Fruit fly (Drosophila melanogaster): ENCODE results near the gene CG13308.

CG13308 gene

DNA sequence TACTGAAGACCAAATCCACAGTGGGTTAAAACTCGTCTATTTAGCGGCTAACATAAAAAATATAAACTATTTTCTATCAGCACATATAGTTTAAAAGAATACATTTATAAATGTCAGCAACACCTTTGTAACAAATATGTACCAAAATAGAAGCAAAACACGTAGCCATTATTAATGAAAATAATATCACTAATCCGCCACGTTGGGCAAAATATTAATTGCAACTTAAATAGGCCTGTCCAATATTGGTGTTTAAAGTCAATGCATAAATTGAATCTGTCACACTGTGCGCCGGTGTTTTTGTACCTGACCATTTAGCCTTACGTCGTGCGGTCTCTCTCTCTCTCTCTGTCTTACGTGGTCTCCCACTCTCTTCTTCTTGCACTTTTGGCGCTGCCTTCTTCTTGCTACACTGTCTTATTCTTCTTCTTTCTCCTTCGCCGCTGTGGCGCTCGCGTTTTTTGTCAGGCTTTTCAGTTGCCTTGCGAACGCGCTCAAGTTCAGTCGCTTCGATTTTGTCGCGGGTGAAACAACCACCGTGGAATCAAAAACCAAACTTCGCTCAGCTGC lies 42.3 kb upstream of the CG13308 start (continued):
- TF ChIP-seq mam (GFP tag; optimal IDR thresholded peaks at IDR 0.05) (peak; percentile 91), CG12942 (GFP tag; optimal IDR thresholded peaks at IDR 0.05) (peak; percentile 98), CG32532 (GFP tag; IDR thresholded peaks at IDR 0.05) (peak; percentile 98), tup (GFP tag; optimal IDR thresholded peaks at IDR 0.05) (peak; percentile 96), CG12299 (tag; optimal IDR thresholded peaks at IDR 0.05) (peak; percentile 97), amos (GFP tag; IDR thresholded peaks at IDR 0.05; ENCODE audit: partially characterized antibody) (peak; percentile 28; the same call in 1 of the 2 replicates), pzg (GFP tag; optimal IDR thresholded peaks at IDR 0.05) (peak; percentile 26), trh (GFP tag; optimal IDR thresholded peaks at IDR 0.05) (peak; percentile 89), CG16779 (GFP tag; IDR thresholded peaks at IDR 0.05) (peak; percentile 90), danr (GFP tag; IDR thresholded peaks at IDR 0.05) (peak; percentile 97), CG12219 (GFP tag; optimal IDR thresholded peaks at IDR 0.05) (peak; percentile 98), ab (GFP tag; optimal IDR thresholded peaks at IDR 0.05) (peak; percentile 98), Xbp1 (GFP tag; optimal IDR thresholded peaks at IDR 0.05) (peak; percentile 98), pnt (GFP tag; optimal IDR thresholded peaks at IDR 0.05) (peak; percentile 97), CG11247 (GFP tag; IDR thresholded peaks at IDR 0.05) (peak; percentile 97), Bteb2 (GFP tag; optimal IDR thresholded peaks at IDR 0.05) (peak; percentile 98), odd (GFP tag; optimal IDR thresholded peaks at IDR 0.05) (peak; percentile 98), fd96Cb (tag; optimal IDR thresholded peaks at IDR 0.05) (peak; percentile 98), CG10209 (GFP tag; optimal IDR thresholded peaks at IDR 0.05) (peak; percentile 99), PHDP (tag; optimal IDR thresholded peaks at IDR 0.05) (peak; percentile 98), lab (GFP tag; optimal IDR thresholded peaks at IDR 0.05) (peak; percentile 98), Dip3 (GFP tag; optimal IDR thresholded peaks at IDR 0.05) (peak; percentile 98), chm (GFP tag; IDR thresholded peaks at IDR 0.05) (peak; percentile 91), cato (GFP tag; optimal IDR thresholded peaks at IDR 0.05; ENCODE audit: borderline replicate concordance) (peak; percentile 98), gt (GFP tag; IDR thresholded peaks at IDR 0.05) (peak; percentile 93), Hr39 (optimal IDR thresholded peaks at IDR 0.05) (no peak), CG3163 (GFP tag; optimal IDR thresholded peaks at IDR 0.05) (peak; percentile 88), Hr51 (GFP tag; optimal IDR thresholded peaks at IDR 0.05) (peak; percentile 96 to 99), caup (GFP tag; optimal IDR thresholded peaks at IDR 0.05; ENCODE audit: severe bottlenecking) (peak; percentile 97), CHES-1-like (GFP tag; optimal IDR thresholded peaks at IDR 0.05) (peak; percentile 97), zen2 (GFP tag; IDR thresholded peaks at IDR 0.05; ENCODE audit: partially characterized antibody) (no peak), CG7987 (GFP tag; optimal IDR thresholded peaks at IDR 0.05) (peak; percentile 87), NFAT (GFP tag; IDR thresholded peaks at IDR 0.05) (peak; percentile 94), CoRest (tag; optimal IDR thresholded peaks at IDR 0.05) (peak; percentile 100), CG4820 (GFP tag; optimal IDR thresholded peaks at IDR 0.05) (peak; percentile 97), CG12155 (GFP tag; optimal IDR thresholded peaks at IDR 0.05) (peak; percentile 97), mld (GFP tag; IDR thresholded peaks at IDR 0.05; ENCODE audit: partially characterized antibody) (peak; percentile 51; the same call in 1 of the 3 replicates), dmrt11E (tag; optimal IDR thresholded peaks at IDR 0.05) (peak; percentile 98), ind (GFP tag; optimal IDR thresholded peaks at IDR 0.05) (peak; percentile 98), CG16815 (GFP tag; optimal IDR thresholded peaks at IDR 0.05) (peak; percentile 99), gsb-n (tag; optimal IDR thresholded peaks at IDR 0.05) (peak; percentile 95), z (GFP tag; IDR thresholded peaks at IDR 0.05) (no peak), row (GFP tag; IDR thresholded peaks at IDR 0.05) (peak; percentile 98), CG30020 (tag; optimal IDR thresholded peaks at IDR 0.05) (peak; percentile 90), Atf6 (GFP tag; IDR thresholded peaks at IDR 0.05) (peak; percentile 98), chn (GFP tag; optimal IDR thresholded peaks at IDR 0.05) (peak; percentile 98), Pdp1 (GFP tag; optimal IDR thresholded peaks at IDR 0.05) (peak; percentile 93 to 99), da (GFP tag; optimal IDR thresholded peaks at IDR 0.05) (peak; percentile 96), CG4424 (GFP tag; optimal IDR thresholded peaks at IDR 0.05) (peak; percentile 97)
